Fruit fly (Drosophila melanogaster) whole organism, adult: ENCODE results near the gene blot.
A peak's percentile ranks its signal among the peaks of the same experiment; 100 is the strongest.

Experiments used
- CG11617 ChIP-seq: fragments of 200-800 bp; sonication (Bioruptor generic); optimal IDR thresholded peaks from 2 replicates; lab custom pipeline; 2017; ENCODE audit warnings: mild to moderate bottlenecking, missing biosample characterization, missing genetic modification reagents, missing genetic modification characterization
- CG12768 ChIP-seq: fragments of 200-800 bp; sonication (Bioruptor generic); optimal IDR thresholded peaks from 2 replicates; lab custom pipeline; 2017; ENCODE audit warnings: missing biosample characterization, missing genetic modification characterization, mild to moderate bottlenecking, moderate library complexity, missing genetic modification reagents
- CG14711 ChIP-seq: fragments of 200-800 bp; sonication (Bioruptor generic); optimal IDR thresholded peaks from 2 replicates; lab custom pipeline; 2018; ENCODE audit warnings: missing biosample characterization, mild to moderate bottlenecking, missing genetic modification characterization, moderate library complexity
- CG1620 ChIP-seq: fragments of 200-800 bp; sonication (Bioruptor generic); optimal IDR thresholded peaks from 2 replicates; lab custom pipeline; 2016; ENCODE audit warnings: missing biosample characterization, missing genetic modification characterization
- CG33017 ChIP-seq: fragments of 200-800 bp; sonication (Bioruptor generic); optimal IDR thresholded peaks from 2 replicates; lab custom pipeline; 2018; ENCODE audit warnings: missing biosample characterization, mild to moderate bottlenecking, missing genetic modification characterization, moderate library complexity
- CG5204 ChIP-seq: fragments of 200-800 bp; sonication (Bioruptor generic); optimal IDR thresholded peaks from 2 replicates; lab custom pipeline; 2016; ENCODE audit warnings: missing biosample characterization, missing genetic modification characterization
- CG7045 ChIP-seq: fragments of 200-800 bp; sonication (Bioruptor generic); optimal IDR thresholded peaks from 2 replicates; lab custom pipeline; 2017; ENCODE audit warnings: missing biosample characterization, mild to moderate bottlenecking, missing genetic modification characterization
- CG7101 ChIP-seq: fragments of 200-800 bp; sonication (Bioruptor generic); optimal IDR thresholded peaks from 2 replicates; lab custom pipeline; 2018; ENCODE audit warnings: missing biosample characterization, mild to moderate bottlenecking, missing genetic modification characterization, moderate library complexity
- Clk ChIP-seq: fragments of 200-800 bp; sonication (Bioruptor generic); optimal IDR thresholded peaks from 2 replicates; lab custom pipeline; 2017; ENCODE audit warnings: missing biosample characterization, missing genetic modification characterization
- Crg-1 ChIP-seq: fragments of 200-800 bp; sonication (Bioruptor generic); optimal IDR thresholded peaks from 2 replicates; lab custom pipeline; 2016; ENCODE audit warnings: missing biosample characterization, missing genetic modification characterization
- Hr96 ChIP-seq: fragments of 200-800 bp; sonication (Bioruptor generic); optimal IDR thresholded peaks from 2 replicates; lab custom pipeline; 2016; ENCODE audit warnings: missing biosample characterization, missing genetic modification characterization
- Mnt ChIP-seq: fragments of 200-800 bp; sonication (Bioruptor generic); optimal IDR thresholded peaks from 2 replicates; lab custom pipeline; 2016; ENCODE audit warnings: missing biosample characterization, mild to moderate bottlenecking, missing genetic modification characterization
- bab1 ChIP-seq: fragments of 200-800 bp; sonication (Bioruptor generic); optimal IDR thresholded peaks from 3 replicates; lab custom pipeline; 2019; ENCODE audit warnings: missing biosample characterization, mild to moderate bottlenecking, missing genetic modification characterization, moderate library complexity
- cic ChIP-seq: fragments of 200-800 bp; sonication (Bioruptor generic); optimal IDR thresholded peaks from 2 replicates; lab custom pipeline; 2017; ENCODE audit warnings: missing biosample characterization, mild to moderate bottlenecking, missing genetic modification characterization, moderate library complexity
- cnc ChIP-seq, 2 experiments: fragments of >200 bp; optimal IDR thresholded peaks; 2 replicates each; lab custom pipeline; 2017
- kay ChIP-seq: fragments of 200-800 bp; sonication (Bioruptor generic); peaks from one replicate; lab custom pipeline; 2016; ENCODE audit warnings: missing biosample characterization, missing genetic modification characterization, borderline replicate concordance
- ovo ChIP-seq: fragments of 200-800 bp; sonication (Bioruptor generic); optimal IDR thresholded peaks from 2 replicates; lab custom pipeline; 2016; ENCODE audit warnings: missing biosample characterization, missing genetic modification characterization
- pad ChIP-seq: fragments of 200-800 bp; sonication (Bioruptor generic); optimal IDR thresholded peaks from 3 replicates; lab custom pipeline; 2017; ENCODE audit warnings: missing biosample characterization, missing genetic modification characterization, mild to moderate bottlenecking, moderate library complexity, missing genetic modification reagents
- tj ChIP-seq: fragments of 200-800 bp; sonication (Bioruptor generic); optimal IDR thresholded peaks from 3 replicates; lab custom pipeline; 2017; ENCODE audit warnings: missing biosample characterization, mild to moderate bottlenecking, missing genetic modification characterization, moderate library complexity
- toe ChIP-seq: fragments of 200-800 bp; sonication (Bioruptor generic); optimal IDR thresholded peaks from 2 replicates; lab custom pipeline; 2016; ENCODE audit warnings: missing biosample characterization, missing genetic modification characterization

The blot gene

dm6 chr3L:17421319-17421718 is at the start of gene blot:
Gene blot, minus strand, starts transcription at chr3L:17421514.
- TF ChIP-seq CG7101 (tag; lab: Kevin White, UChicago) (peak; percentile 3), tj (peak; percentile 82), Clk (GFP tag; lab: Kevin White, UChicago) (no peak), bab1 (GFP tag; lab: Kevin White, UChicago) (peak; percentile 59), CG12768 (GFP tag; lab: Kevin White, UChicago) (peak; percentile 18), Mnt (GFP tag; lab: Kevin White, UChicago) (peak; percentile 45), Crg-1 (GFP tag; lab: Kevin White, UChicago) (no peak)

- TF ChIP-seq CG5204 (GFP tag; lab: Kevin White, UChicago) (no peak), cnc (optimal IDR thresholded peaks at IDR 0.05; lab: Kevin White, UChicago) (no peak), CG7101 (tag; lab: Kevin White, UChicago) (no peak), cic (GFP tag; lab: Kevin White, UChicago) (no peak), CG1620 (GFP tag; lab: Kevin White, UChicago) (no peak), toe (no peak), ovo (GFP tag; lab: Kevin White, UChicago) (no peak), pad (GFP tag; lab: Kevin White, UChicago) (no peak), tj (no peak), Clk (GFP tag; lab: Kevin White, UChicago) (no peak), bab1 (GFP tag; lab: Kevin White, UChicago) (no peak), CG33017 (tag; lab: Kevin White, UChicago) (no peak)
Observed at dm6 chr3L:17470110-17470509, 48.8 kb upstream of the blot start, which contains the start of gene SecCl. Gene SecCl, plus strand, starts transcription at chr3L:17470127.

- TF ChIP-seq bab1 (GFP tag; lab: Kevin White, UChicago) (peak; percentile 35), cic (GFP tag; lab: Kevin White, UChicago) (no peak)
Observed at dm6 chr3L:17465804-17466203, 44.5 kb upstream of the blot start, which contains the start of gene QIL1. Gene QIL1, plus strand, starts transcription at chr3L:17465945.

dm6 chr3L:17462474-17462873 is 41.2 kb upstream of the blot start:
- TF ChIP-seq CG7101 (tag; lab: Kevin White, UChicago): no peak
- no peak for TF ChIP-seq CG11617
- no peak for TF ChIP-seq Hr96 (GFP tag; lab: Kevin White, UChicago)
- no peak for TF ChIP-seq Clk (GFP tag; lab: Kevin White, UChicago)

dm6 chr3L:17461369-17462012 is 40.2 kb upstream of the blot start:
- TF ChIP-seq tj (no peak), CG14711 (tag; lab: Kevin White, UChicago) (no peak), CG1620 (GFP tag; lab: Kevin White, UChicago) (no peak), CG12768 (GFP tag; lab: Kevin White, UChicago) (no peak), Mnt (GFP tag; lab: Kevin White, UChicago) (no peak), CG7101 (tag; lab: Kevin White, UChicago) (no peak), CG33017 (tag; lab: Kevin White, UChicago) (no peak), CG11617 (no peak), bab1 (GFP tag; lab: Kevin White, UChicago) (no peak), Clk (GFP tag; lab: Kevin White, UChicago) (no peak), pad (GFP tag; lab: Kevin White, UChicago) (no peak), kay (no peak), Hr96 (GFP tag; lab: Kevin White, UChicago) (no peak), CG5204 (GFP tag; lab: Kevin White, UChicago) (no peak), cic (GFP tag; lab: Kevin White, UChicago) (no peak), cnc (optimal IDR thresholded peaks at IDR 0.05; lab: Kevin White, UChicago) (no peak), CG7045 (no peak), toe (no peak), ovo (GFP tag; lab: Kevin White, UChicago) (no peak)

dm6 chr3L:17458856-17459518 is 37.7 kb upstream of the blot start:
- TF ChIP-seq kay (peak; percentile 55), CG7045 (no peak)

dm6 chr3L:17457695-17458242 is 36.5 kb upstream of the blot start:
- TF ChIP-seq ovo (GFP tag; lab: Kevin White, UChicago): no peak
- TF ChIP-seq kay: no peak
- no peak for TF ChIP-seq CG33017 (tag; lab: Kevin White, UChicago)
- TF ChIP-seq tj: no peak
- TF ChIP-seq CG7101 (tag; lab: Kevin White, UChicago): no peak
- TF ChIP-seq cnc (optimal IDR thresholded peaks at IDR 0.05; lab: Kevin White, UChicago): no peak
- TF ChIP-seq pad (GFP tag; lab: Kevin White, UChicago): no peak
- TF ChIP-seq CG7045: no peak
- TF ChIP-seq bab1 (GFP tag; lab: Kevin White, UChicago): no peak
- TF ChIP-seq cic (GFP tag; lab: Kevin White, UChicago): no peak
- TF ChIP-seq CG1620 (GFP tag; lab: Kevin White, UChicago): no peak
- no peak for TF ChIP-seq Crg-1 (GFP tag; lab: Kevin White, UChicago)
- no peak for TF ChIP-seq toe
- TF ChIP-seq CG12768 (GFP tag; lab: Kevin White, UChicago): no peak
- no peak for TF ChIP-seq CG11617
- no peak for TF ChIP-seq Hr96 (GFP tag; lab: Kevin White, UChicago)
- TF ChIP-seq CG5204 (GFP tag; lab: Kevin White, UChicago): no peak
- no peak for TF ChIP-seq CG14711 (tag; lab: Kevin White, UChicago)
- no peak for TF ChIP-seq Mnt (GFP tag; lab: Kevin White, UChicago)
